Fruit fly (Drosophila melanogaster): Measurements from ENCODE around the gene Tctp.

dm6 chr3R:11225220-11225619, 15.2 kb downstream of the Tctp start, which contains the start of gene scpr-C:
- TF ChIP-seq CG12768 (GFP tag; optimal IDR thresholded peaks at IDR 0.05) = no peak
- no peak for TF ChIP-seq CG14711 (tag; optimal IDR thresholded peaks at IDR 0.05)
- TF ChIP-seq tj (GFP tag; optimal IDR thresholded peaks at IDR 0.05) = no peak
- TF ChIP-seq CG7101 (tag; optimal IDR thresholded peaks at IDR 0.05) = no peak
- TF ChIP-seq Mnt (GFP tag; optimal IDR thresholded peaks at IDR 0.05) = no peak

Measured in whole organism, adult.